Worm (Caenorhabditis elegans) whole organism, L1 larva: ENCODE data around the gene F36F12.7.

ENCODE experiments used
- C04F5.9 ChIP-seq: sonication (generic microtip); optimal IDR thresholded peaks from 2 replicates; lab custom pipeline; 2016; ENCODE audit warnings: missing genetic modification characterization, missing compliant biosample characterization
- C16A3.4 ChIP-seq: fragments of 150-350 bp; optimal IDR thresholded peaks from 2 replicates; lab custom pipeline; 2014; ENCODE audit warnings: missing biosample characterization, missing genetic modification characterization
- Y116A8C.19 ChIP-seq: sonication (generic microtip); optimal IDR thresholded peaks from 2 replicates; lab custom pipeline; 2016; ENCODE audit warnings: missing compliant biosample characterization, missing genetic modification characterization, borderline replicate concordance
- alr-1 ChIP-seq: fragments of 200-800 bp; sonication (Bioruptor generic); optimal IDR thresholded peaks from 2 replicates; lab custom pipeline; 2018; ENCODE audit warnings: borderline replicate concordance, mild to moderate bottlenecking, missing genetic modification characterization, missing compliant biosample characterization
- aly-2 ChIP-seq: fragments of 150-350 bp; optimal IDR thresholded peaks from 2 replicates; lab custom pipeline; 2014; ENCODE audit warnings: missing biosample characterization, missing genetic modification characterization
- blmp-1 ChIP-seq: fragments of 150-350 bp; optimal IDR thresholded peaks from 2 replicates; lab custom pipeline; 2014; ENCODE audit warnings: missing biosample characterization, missing genetic modification characterization
- ceh-63 ChIP-seq: fragments of 200-800 bp; sonication (Bioruptor generic); optimal IDR thresholded peaks from 2 replicates; lab custom pipeline; 2018; ENCODE audit warnings: mild to moderate bottlenecking, missing genetic modification characterization, missing compliant biosample characterization
- ceh-8 ChIP-seq: fragments of 200-800 bp; sonication (Bioruptor generic); optimal IDR thresholded peaks from 2 replicates; lab custom pipeline; 2018; ENCODE audit warnings: mild to moderate bottlenecking, missing genetic modification characterization, moderate library complexity, missing compliant biosample characterization
- ceh-82 ChIP-seq, 3 experiments: fragments of 150-350 bp in 1 of 3; sonication (generic microtip) in 2 of 3; optimal IDR thresholded peaks; 2 replicates each; lab custom pipeline; 2014 to 2017; ENCODE audit warnings: missing biosample characterization in 3 of 3, missing genetic modification characterization in 3 of 3
- ces-1 ChIP-seq: fragments of 150-350 bp; optimal IDR thresholded peaks from 2 replicates; lab custom pipeline; 2014; ENCODE audit warnings: missing biosample characterization, missing genetic modification reagents, missing genetic modification characterization
- dpl-1 ChIP-seq, 3 experiments: fragments of 150-350 bp in 2 of 3; sonication (generic microtip) in 1 of 3; optimal IDR thresholded peaks; 2 replicates each; lab custom pipeline; 2014 to 2017; ENCODE audit warnings: missing biosample characterization in 3 of 3, missing genetic modification characterization in 3 of 3, missing genetic modification reagents in 3 of 3
- dsc-1 ChIP-seq: sonication (generic microtip); optimal IDR thresholded peaks from 2 replicates; lab custom pipeline; 2016; ENCODE audit warnings: mild to moderate bottlenecking, missing genetic modification characterization, missing compliant biosample characterization
- egl-13 ChIP-seq: sonication (generic microtip); optimal IDR thresholded peaks from 2 replicates; lab custom pipeline; 2016; ENCODE audit warnings: missing genotype, missing genetic modification reagents, missing genetic modification characterization, missing compliant biosample characterization
- egl-27 ChIP-seq, 2 experiments: fragments of 150-350 bp in 1 of 2; sonication (generic microtip); optimal IDR thresholded peaks; 3 replicates each; lab custom pipeline; 2017 to 2018; ENCODE audit warnings: missing biosample characterization in 2 of 2, missing genetic modification characterization in 2 of 2, missing genetic modification reagents in 2 of 2
- elt-2 ChIP-seq: sonication (generic microtip); optimal IDR thresholded peaks from 2 replicates; lab custom pipeline; 2016; ENCODE audit warnings: missing genetic modification characterization, mild to moderate bottlenecking, inconsistent platforms, missing compliant biosample characterization, missing genetic modification reagents
- elt-3 ChIP-seq, 6 experiments: fragments of 150-350 bp in 1 of 6; sonication (generic microtip); optimal IDR thresholded peaks; 2 replicates each; lab custom pipeline; 2017 to 2018; ENCODE audit warnings: missing biosample characterization in 6 of 6, missing genetic modification characterization in 6 of 6, inconsistent platforms in 1 of 6
- ets-5 ChIP-seq: fragments of 200-800 bp; sonication (Bioruptor generic); IDR thresholded peaks from 2 replicates; pipeline ENCODE4 v1.3.6; 2022; ENCODE audit warnings: missing genetic modification characterization, missing compliant biosample characterization
- fkh-10 ChIP-seq: sonication (generic microtip); optimal IDR thresholded peaks from 2 replicates; lab custom pipeline; 2017; ENCODE audit warnings: missing biosample characterization, missing genetic modification reagents, missing genetic modification characterization
- fkh-4 ChIP-seq: sonication (generic microtip); optimal IDR thresholded peaks from 2 replicates; lab custom pipeline; 2016; ENCODE audit warnings: missing compliant biosample characterization, missing genetic modification characterization, borderline replicate concordance
- fkh-8 ChIP-seq: sonication (generic microtip); optimal IDR thresholded peaks from 2 replicates; lab custom pipeline; 2016; ENCODE audit warnings: mild to moderate bottlenecking, missing genetic modification characterization, missing compliant biosample characterization
- grh-1 ChIP-seq: fragments of 200-800 bp; sonication (Bioruptor generic); IDR thresholded peaks from 2 replicates; pipeline ENCODE4 v1.3.6; 2022; ENCODE audit warnings: missing genetic modification reagents, missing genetic modification characterization, missing compliant biosample characterization
- hlh-17 ChIP-seq: fragments of 200-800 bp; sonication (Bioruptor generic); optimal IDR thresholded peaks from 2 replicates; lab custom pipeline; 2018; ENCODE audit warnings: missing genetic modification characterization, mild to moderate bottlenecking, missing compliant biosample characterization, moderate library complexity, borderline replicate concordance
- hlh-4 ChIP-seq: sonication (generic microtip); optimal IDR thresholded peaks from 2 replicates; lab custom pipeline; 2016; ENCODE audit warnings: mild to moderate bottlenecking, missing genetic modification characterization, missing compliant biosample characterization
- isw-1 ChIP-seq: fragments of 200-800 bp; sonication (Bioruptor generic); IDR thresholded peaks from 2 replicates; pipeline ENCODE4 v1.3.6; 2022; ENCODE audit warnings: missing genetic modification characterization, missing compliant biosample characterization
- lin-14 ChIP-seq: fragments of 200-800 bp; sonication (Bioruptor generic); optimal IDR thresholded peaks from 2 replicates; lab custom pipeline; 2018; ENCODE audit warnings: mild to moderate bottlenecking, missing genetic modification characterization, moderate library complexity, missing compliant biosample characterization
- lin-35 ChIP-seq, 2 experiments: fragments of 150-350 bp; optimal IDR thresholded peaks; 2 replicates each; lab custom pipeline; 2014; ENCODE audit warnings: missing biosample characterization in 2 of 2, missing genetic modification characterization in 2 of 2, missing genetic modification reagents in 2 of 2
- lin-39 ChIP-seq: fragments of 150-350 bp; optimal IDR thresholded peaks from 2 replicates; lab custom pipeline; 2014; ENCODE audit warnings: missing biosample characterization, missing genetic modification reagents, missing genetic modification characterization
- lir-3 ChIP-seq: sonication (generic microtip); optimal IDR thresholded peaks from 2 replicates; lab custom pipeline; 2016; ENCODE audit warnings: mild to moderate bottlenecking, missing genetic modification characterization, moderate library complexity, missing compliant biosample characterization; ENCODE audit not compliant: poor library complexity
- lsy-2 ChIP-seq, 2 experiments: fragments of 150-350 bp; optimal IDR thresholded peaks; 2 replicates each; lab custom pipeline; 2014; ENCODE audit warnings: missing biosample characterization in 2 of 2, missing genetic modification characterization in 2 of 2
- mab-9 ChIP-seq: fragments of 200-800 bp; sonication (Bioruptor generic); IDR thresholded peaks from 2 replicates; pipeline ENCODE4 v1.3.6; 2022; ENCODE audit warnings: missing genetic modification reagents, missing genetic modification characterization, missing compliant biosample characterization
- mep-1 ChIP-seq: fragments of 150-350 bp; optimal IDR thresholded peaks from 2 replicates; lab custom pipeline; 2014; ENCODE audit warnings: missing biosample characterization, missing genetic modification characterization
- nhr-11 ChIP-seq: fragments of 150-350 bp; optimal IDR thresholded peaks from 2 replicates; lab custom pipeline; 2014; ENCODE audit warnings: missing biosample characterization, missing genetic modification characterization
- nhr-19 ChIP-seq: fragments of 200-800 bp; sonication (Bioruptor generic); conservative IDR thresholded peaks from 2 replicates; pipeline ENCODE4 v1.3.6; 2022; ENCODE audit warnings: missing genetic modification characterization, missing compliant biosample characterization
- nhr-237 ChIP-seq: fragments of 150-350 bp; optimal IDR thresholded peaks from 2 replicates; lab custom pipeline; 2014; ENCODE audit warnings: missing biosample characterization, missing genetic modification characterization
- nhr-76 ChIP-seq: sonication (generic microtip); optimal IDR thresholded peaks from 2 replicates; lab custom pipeline; 2017; ENCODE audit warnings: missing biosample characterization, missing genetic modification characterization
- nhr-77 ChIP-seq: fragments of 150-350 bp; optimal IDR thresholded peaks from 2 replicates; lab custom pipeline; 2014; ENCODE audit warnings: missing biosample characterization, missing genetic modification characterization
- nhr-84 ChIP-seq: sonication (generic microtip); optimal IDR thresholded peaks from 2 replicates; lab custom pipeline; 2017; ENCODE audit warnings: missing biosample characterization, missing genetic modification characterization
- nhr-85 ChIP-seq: sonication (generic microtip); peaks from one replicate; lab custom pipeline; 2016; ENCODE audit warnings: missing genetic modification characterization, inconsistent platforms, missing compliant biosample characterization
- pag-3 ChIP-seq: sonication (generic microtip); optimal IDR thresholded peaks from 2 replicates; lab custom pipeline; 2017; ENCODE audit warnings: missing genetic modification characterization, mild to moderate bottlenecking, missing compliant biosample characterization, antibody characterized with exemption, borderline replicate concordance; ENCODE audit not compliant: insufficient read depth
- pax-3 ChIP-seq: fragments of 200-800 bp; sonication (Bioruptor generic); optimal IDR thresholded peaks from 2 replicates; lab custom pipeline; 2018; ENCODE audit warnings: mild to moderate bottlenecking, missing genetic modification characterization, moderate library complexity, missing compliant biosample characterization
- rnt-1 ChIP-seq: sonication (generic microtip); optimal IDR thresholded peaks from 2 replicates; lab custom pipeline; 2016; ENCODE audit warnings: mild to moderate bottlenecking, missing genetic modification characterization, moderate library complexity, missing compliant biosample characterization
- skn-1 ChIP-seq: fragments of 150-350 bp; optimal IDR thresholded peaks from 2 replicates; lab custom pipeline; 2014; ENCODE audit warnings: missing biosample characterization, missing genetic modification characterization
- snpc-4 ChIP-seq: fragments of 150-350 bp; optimal IDR thresholded peaks from 2 replicates; lab custom pipeline; 2014; ENCODE audit warnings: missing biosample characterization, missing genetic modification characterization
- sup-37 ChIP-seq: fragments of 200-800 bp; sonication (Bioruptor generic); optimal IDR thresholded peaks from 2 replicates; lab custom pipeline; 2018; ENCODE audit warnings: mild to moderate bottlenecking, missing genetic modification characterization, missing compliant biosample characterization
- swsn-7 ChIP-seq: sonication (generic microtip); optimal IDR thresholded peaks from 2 replicates; lab custom pipeline; 2016; ENCODE audit warnings: missing genetic modification characterization, missing compliant biosample characterization
- tlp-1 ChIP-seq: fragments of 150-350 bp; optimal IDR thresholded peaks from 2 replicates; lab custom pipeline; 2014; ENCODE audit warnings: missing biosample characterization, missing genetic modification characterization
- unc-30 ChIP-seq: sonication (generic microtip); optimal IDR thresholded peaks from 2 replicates; lab custom pipeline; 2017; ENCODE audit warnings: missing biosample characterization, missing genetic modification characterization
- unc-98 ChIP-seq: fragments of 200-800 bp; sonication (Bioruptor generic); IDR thresholded peaks from 2 replicates; pipeline ENCODE4 v1.3.6; 2022; ENCODE audit warnings: missing genetic modification characterization, missing compliant biosample characterization
- xbp-1 ChIP-seq: sonication (generic microtip); optimal IDR thresholded peaks from 2 replicates; lab custom pipeline; 2016; ENCODE audit warnings: missing genetic modification characterization, missing compliant biosample characterization
- ztf-11 ChIP-seq, 2 experiments: sonication (generic microtip); optimal IDR thresholded peaks; 2 replicates each; lab custom pipeline; 2016 to 2017; ENCODE audit warnings: missing genetic modification characterization in 2 of 2, missing biosample characterization in 1 of 2, missing compliant biosample characterization in 1 of 2
- ztf-4 ChIP-seq: fragments of 150-350 bp; optimal IDR thresholded peaks from 2 replicates; lab custom pipeline; 2014; ENCODE audit warnings: missing biosample characterization, missing genetic modification characterization

F36F12.7 gene

ce11 chrV:2126996-2127585 is 28.0 kb downstream of the F36F12.7 start, which contains the start of gene ldp-1:
Gene ldp-1, plus strand, starts transcription at chrV:2127535.
- TF ChIP-seq skn-1 (tag; lab: Kevin White, UChicago) = peak; percentile 11
- no peak for TF ChIP-seq nhr-84 (tag; lab: Kevin White, UChicago)
- TF ChIP-seq dsc-1 (tag; lab: Kevin White, UChicago) = peak; percentile 92
- TF ChIP-seq ceh-82 (tag; optimal IDR thresholded peaks at IDR 0.05; lab: Kevin White, UChicago) = peak; percentile 55 to 73 (median 70)
- no peak for TF ChIP-seq alr-1 (tag; lab: Kevin White, UChicago)
- peak; percentile 93 for TF ChIP-seq nhr-85 (tag; lab: Kevin White, UChicago)
- no peak for TF ChIP-seq nhr-77 (tag; lab: Kevin White, UChicago)
- peak; percentile 22 for TF ChIP-seq snpc-4 (tag; lab: Kevin White, UChicago)
- peak; percentile 76 for TF ChIP-seq lsy-2 (tag; optimal IDR thresholded peaks at IDR 0.05; lab: Kevin White, UChicago)
- TF ChIP-seq ceh-8 (GFP tag; lab: Kevin White, UChicago) = peak; percentile 80
- TF ChIP-seq pag-3 (tag; lab: Kevin White, UChicago) = no peak
- peak in 1 of 2 experiments; percentile 94 for TF ChIP-seq ztf-11 (tag; optimal IDR thresholded peaks at IDR 0.05; lab: Kevin White, UChicago)
- no peak for TF ChIP-seq nhr-11 (tag; lab: Kevin White, UChicago)
- TF ChIP-seq lin-35 (GFP tag; optimal IDR thresholded peaks at IDR 0.05; lab: Kevin White, UChicago) = peak; percentile 93 to 94
- peak; percentile 81 for TF ChIP-seq C04F5.9 (tag; lab: Kevin White, UChicago)
- TF ChIP-seq rnt-1 (tag; lab: Kevin White, UChicago) = peak; percentile 97
- TF ChIP-seq ces-1 = no peak
- peak; percentile 88 for TF ChIP-seq nhr-19 (GFP tag; lab: Robert Waterston, UW)
- peak; percentile 6 for TF ChIP-seq aly-2 (tag; lab: Kevin White, UChicago)
- peak; percentile 75 for TF ChIP-seq grh-1
- TF ChIP-seq xbp-1 (tag; lab: Kevin White, UChicago) = peak; percentile 81
- peak; percentile 67 for TF ChIP-seq Y116A8C.19 (tag; lab: Kevin White, UChicago)
- TF ChIP-seq unc-30 (tag; lab: Kevin White, UChicago) = no peak
- peak; percentile 14 for TF ChIP-seq C16A3.4 (tag; lab: Kevin White, UChicago)
- peak; percentile 89 for TF ChIP-seq pax-3
- peak; percentile 2 for TF ChIP-seq fkh-10 (GFP tag; lab: Kevin White, UChicago)
- peak; percentile 81 for TF ChIP-seq swsn-7
- TF ChIP-seq lin-39 (tag; lab: Kevin White, UChicago) = peak; percentile 20
- TF ChIP-seq lir-3 (tag; lab: Kevin White, UChicago) = peak; percentile 95
- no peak for TF ChIP-seq ztf-4 (tag; lab: Kevin White, UChicago)
- TF ChIP-seq fkh-8 = peak; percentile 76
- peak; percentile 59 for TF ChIP-seq hlh-4
- peak; percentile 80 for TF ChIP-seq mab-9 (GFP tag; lab: Robert Waterston, UW)
- peak; percentile 92 for TF ChIP-seq lin-14 (GFP tag; lab: Kevin White, UChicago)
- TF ChIP-seq nhr-76 (tag; lab: Kevin White, UChicago) = no peak
- TF ChIP-seq egl-27 (tag; optimal IDR thresholded peaks at IDR 0.05; lab: Kevin White, UChicago) = no peak
- peak; percentile 85 for TF ChIP-seq egl-13 (tag; lab: Kevin White, UChicago)
- no peak for TF ChIP-seq tlp-1 (tag; lab: Kevin White, UChicago)
- TF ChIP-seq fkh-4 = peak; percentile 94
- peak; percentile 82 for TF ChIP-seq unc-98 (GFP tag; lab: Robert Waterston, UW)
- peak; percentile 67 for TF ChIP-seq elt-2 (tag; lab: Kevin White, UChicago)
- TF ChIP-seq sup-37 (GFP tag; lab: Kevin White, UChicago) = peak; percentile 55
- peak; percentile 34 for TF ChIP-seq blmp-1 (tag; lab: Kevin White, UChicago)
- peak; percentile 78 for TF ChIP-seq isw-1 (GFP tag; lab: Robert Waterston, UW)
- peak; percentile 65 for TF ChIP-seq mep-1 (tag; lab: Kevin White, UChicago)
- TF ChIP-seq elt-3 (tag; optimal IDR thresholded peaks at IDR 0.05; lab: Kevin White, UChicago) = peak in 1 of 6 experiments; percentile 51
- TF ChIP-seq nhr-237 (tag; lab: Kevin White, UChicago) = peak; percentile 13
- peak; percentile 89 to 94 (median 92) for TF ChIP-seq dpl-1 (GFP tag; optimal IDR thresholded peaks at IDR 0.05; lab: Kevin White, UChicago)
- TF ChIP-seq ceh-63 (GFP tag; lab: Kevin White, UChicago) = peak; percentile 60
- TF ChIP-seq ets-5 (GFP tag; lab: Robert Waterston, UW) = no peak
- TF ChIP-seq hlh-17 (GFP tag; lab: Kevin White, UChicago) = no peak
